Worm (Caenorhabditis elegans) whole organism, L1 larva: ENCODE data around the gene hsp-12.2.

Source experiments
- C16A3.4 ChIP-seq: fragments of 150-350 bp; optimal IDR thresholded peaks from 2 replicates; lab custom pipeline; 2014; ENCODE audit warnings: missing biosample characterization, missing genetic modification characterization
- F16B12.6 ChIP-seq: fragments of 150-350 bp; optimal IDR thresholded peaks from 2 replicates; lab custom pipeline; 2014; ENCODE audit warnings: missing biosample characterization, missing genetic modification characterization
- Y116A8C.19 ChIP-seq: sonication (generic microtip); optimal IDR thresholded peaks from 2 replicates; lab custom pipeline; 2016; ENCODE audit warnings: missing compliant biosample characterization, missing genetic modification characterization, borderline replicate concordance
- alr-1 ChIP-seq: fragments of 200-800 bp; sonication (Bioruptor generic); optimal IDR thresholded peaks from 2 replicates; lab custom pipeline; 2018; ENCODE audit warnings: borderline replicate concordance, mild to moderate bottlenecking, missing genetic modification characterization, missing compliant biosample characterization
- aly-2 ChIP-seq: fragments of 150-350 bp; optimal IDR thresholded peaks from 2 replicates; lab custom pipeline; 2014; ENCODE audit warnings: missing biosample characterization, missing genetic modification characterization
- ama-1 ChIP-seq: fragments of 150-350 bp; optimal IDR thresholded peaks from 2 replicates; lab custom pipeline; 2014
- ceh-63 ChIP-seq: fragments of 200-800 bp; sonication (Bioruptor generic); optimal IDR thresholded peaks from 2 replicates; lab custom pipeline; 2018; ENCODE audit warnings: mild to moderate bottlenecking, missing genetic modification characterization, missing compliant biosample characterization
- ceh-8 ChIP-seq: fragments of 200-800 bp; sonication (Bioruptor generic); optimal IDR thresholded peaks from 2 replicates; lab custom pipeline; 2018; ENCODE audit warnings: mild to moderate bottlenecking, missing genetic modification characterization, moderate library complexity, missing compliant biosample characterization
- ceh-82 ChIP-seq, 3 experiments: fragments of 150-350 bp in 1 of 3; sonication (generic microtip) in 2 of 3; optimal IDR thresholded peaks; 2 replicates each; lab custom pipeline; 2014 to 2017; ENCODE audit warnings: missing biosample characterization in 3 of 3, missing genetic modification characterization in 3 of 3
- ceh-88 ChIP-seq: fragments of 200-800 bp; sonication (Bioruptor generic); IDR thresholded peaks from 2 replicates; pipeline ENCODE4 v1.3.6; 2022; ENCODE audit warnings: missing genetic modification characterization, missing compliant biosample characterization
- ceh-90 ChIP-seq: sonication (generic microtip); optimal IDR thresholded peaks from 2 replicates; lab custom pipeline; 2016; ENCODE audit warnings: missing genetic modification characterization, missing compliant biosample characterization
- ces-1 ChIP-seq: fragments of 150-350 bp; optimal IDR thresholded peaks from 2 replicates; lab custom pipeline; 2014; ENCODE audit warnings: missing biosample characterization, missing genetic modification reagents, missing genetic modification characterization
- dsc-1 ChIP-seq: sonication (generic microtip); optimal IDR thresholded peaks from 2 replicates; lab custom pipeline; 2016; ENCODE audit warnings: mild to moderate bottlenecking, missing genetic modification characterization, missing compliant biosample characterization
- efl-1 ChIP-seq, 4 experiments: fragments of 150-350 bp; optimal IDR thresholded peaks in 3 of 4; peaks in 1 of 4; 1 replicate in 1 of 4; 2 replicates in 3 of 4; lab custom pipeline; 2014; ENCODE audit warnings: missing biosample characterization in 2 of 4, missing genetic modification characterization in 2 of 4, missing genetic modification reagents in 2 of 4
- egl-27 ChIP-seq, 2 experiments: fragments of 150-350 bp in 1 of 2; sonication (generic microtip); optimal IDR thresholded peaks; 3 replicates each; lab custom pipeline; 2017 to 2018; ENCODE audit warnings: missing biosample characterization in 2 of 2, missing genetic modification characterization in 2 of 2, missing genetic modification reagents in 2 of 2
- elt-2 ChIP-seq: sonication (generic microtip); optimal IDR thresholded peaks from 2 replicates; lab custom pipeline; 2016; ENCODE audit warnings: missing genetic modification characterization, mild to moderate bottlenecking, inconsistent platforms, missing compliant biosample characterization, missing genetic modification reagents
- elt-3 ChIP-seq, 6 experiments: fragments of 150-350 bp in 1 of 6; sonication (generic microtip); optimal IDR thresholded peaks; 2 replicates each; lab custom pipeline; 2017 to 2018; ENCODE audit warnings: missing biosample characterization in 6 of 6, missing genetic modification characterization in 6 of 6, inconsistent platforms in 1 of 6
- fkh-10 ChIP-seq: sonication (generic microtip); optimal IDR thresholded peaks from 2 replicates; lab custom pipeline; 2017; ENCODE audit warnings: missing biosample characterization, missing genetic modification reagents, missing genetic modification characterization
- fkh-8 ChIP-seq: sonication (generic microtip); optimal IDR thresholded peaks from 2 replicates; lab custom pipeline; 2016; ENCODE audit warnings: mild to moderate bottlenecking, missing genetic modification characterization, missing compliant biosample characterization
- fos-1 ChIP-seq: fragments of 150-350 bp; optimal IDR thresholded peaks from 2 replicates; lab custom pipeline; 2014; ENCODE audit warnings: missing biosample characterization, missing genetic modification characterization
- hlh-17 ChIP-seq: fragments of 200-800 bp; sonication (Bioruptor generic); optimal IDR thresholded peaks from 2 replicates; lab custom pipeline; 2018; ENCODE audit warnings: missing genetic modification characterization, mild to moderate bottlenecking, missing compliant biosample characterization, moderate library complexity, borderline replicate concordance
- irx-1 ChIP-seq: sonication (generic microtip); optimal IDR thresholded peaks from 2 replicates; lab custom pipeline; 2016; ENCODE audit warnings: missing genetic modification characterization, missing compliant biosample characterization
- isw-1 ChIP-seq: fragments of 200-800 bp; sonication (Bioruptor generic); IDR thresholded peaks from 2 replicates; pipeline ENCODE4 v1.3.6; 2022; ENCODE audit warnings: missing genetic modification characterization, missing compliant biosample characterization
- jun-1 ChIP-seq: fragments of 150-350 bp; optimal IDR thresholded peaks from 2 replicates; lab custom pipeline; 2014; ENCODE audit warnings: missing biosample characterization, missing genetic modification reagents, missing genetic modification characterization
- lin-14 ChIP-seq: fragments of 200-800 bp; sonication (Bioruptor generic); optimal IDR thresholded peaks from 2 replicates; lab custom pipeline; 2018; ENCODE audit warnings: mild to moderate bottlenecking, missing genetic modification characterization, moderate library complexity, missing compliant biosample characterization
- lin-15B ChIP-seq: fragments of 150-350 bp; sonication (generic microtip); optimal IDR thresholded peaks from 3 replicates; lab custom pipeline; 2014; ENCODE audit warnings: missing biosample characterization, missing genetic modification characterization
- lin-35 ChIP-seq, 2 experiments: fragments of 150-350 bp; optimal IDR thresholded peaks; 2 replicates each; lab custom pipeline; 2014; ENCODE audit warnings: missing biosample characterization in 2 of 2, missing genetic modification characterization in 2 of 2, missing genetic modification reagents in 2 of 2
- lin-39 ChIP-seq: fragments of 150-350 bp; optimal IDR thresholded peaks from 2 replicates; lab custom pipeline; 2014; ENCODE audit warnings: missing biosample characterization, missing genetic modification reagents, missing genetic modification characterization
- lsy-2 ChIP-seq, 2 experiments: fragments of 150-350 bp; optimal IDR thresholded peaks; 2 replicates each; lab custom pipeline; 2014; ENCODE audit warnings: missing biosample characterization in 2 of 2, missing genetic modification characterization in 2 of 2
- mep-1 ChIP-seq: fragments of 150-350 bp; optimal IDR thresholded peaks from 2 replicates; lab custom pipeline; 2014; ENCODE audit warnings: missing biosample characterization, missing genetic modification characterization
- nhr-11 ChIP-seq: fragments of 150-350 bp; optimal IDR thresholded peaks from 2 replicates; lab custom pipeline; 2014; ENCODE audit warnings: missing biosample characterization, missing genetic modification characterization
- nhr-12 ChIP-seq: sonication (generic microtip); optimal IDR thresholded peaks from 2 replicates; lab custom pipeline; 2017; ENCODE audit warnings: missing biosample characterization, missing genetic modification characterization
- nhr-19 ChIP-seq: fragments of 200-800 bp; sonication (Bioruptor generic); conservative IDR thresholded peaks from 2 replicates; pipeline ENCODE4 v1.3.6; 2022; ENCODE audit warnings: missing genetic modification characterization, missing compliant biosample characterization
- nhr-20 ChIP-seq: sonication (generic microtip); optimal IDR thresholded peaks from 2 replicates; lab custom pipeline; 2016; ENCODE audit warnings: mild to moderate bottlenecking, missing genetic modification characterization, missing compliant biosample characterization
- nhr-237 ChIP-seq: fragments of 150-350 bp; optimal IDR thresholded peaks from 2 replicates; lab custom pipeline; 2014; ENCODE audit warnings: missing biosample characterization, missing genetic modification characterization
- nhr-28 ChIP-seq: fragments of 150-350 bp; optimal IDR thresholded peaks from 2 replicates; lab custom pipeline; 2014; ENCODE audit warnings: missing biosample characterization, missing genetic modification characterization
- nhr-71 ChIP-seq: sonication (generic microtip); optimal IDR thresholded peaks from 2 replicates; lab custom pipeline; 2016; ENCODE audit warnings: mild to moderate bottlenecking, missing genetic modification characterization, moderate library complexity, missing compliant biosample characterization
- nhr-76 ChIP-seq: sonication (generic microtip); optimal IDR thresholded peaks from 2 replicates; lab custom pipeline; 2017; ENCODE audit warnings: missing biosample characterization, missing genetic modification characterization
- nhr-77 ChIP-seq: fragments of 150-350 bp; optimal IDR thresholded peaks from 2 replicates; lab custom pipeline; 2014; ENCODE audit warnings: missing biosample characterization, missing genetic modification characterization
- nhr-90 ChIP-seq: sonication (generic microtip); optimal IDR thresholded peaks from 2 replicates; lab custom pipeline; 2016; ENCODE audit warnings: mild to moderate bottlenecking, missing genetic modification characterization, missing compliant biosample characterization; ENCODE audit not compliant: poor library complexity
- pag-3 ChIP-seq: sonication (generic microtip); optimal IDR thresholded peaks from 2 replicates; lab custom pipeline; 2017; ENCODE audit warnings: missing genetic modification characterization, mild to moderate bottlenecking, missing compliant biosample characterization, antibody characterized with exemption, borderline replicate concordance; ENCODE audit not compliant: insufficient read depth
- pqm-1 ChIP-seq: sonication (generic microtip); optimal IDR thresholded peaks from 3 replicates; lab custom pipeline; 2017; ENCODE audit warnings: missing biosample characterization, missing genetic modification characterization
- rnt-1 ChIP-seq: sonication (generic microtip); optimal IDR thresholded peaks from 2 replicates; lab custom pipeline; 2016; ENCODE audit warnings: mild to moderate bottlenecking, missing genetic modification characterization, moderate library complexity, missing compliant biosample characterization
- snpc-4 ChIP-seq: fragments of 150-350 bp; optimal IDR thresholded peaks from 2 replicates; lab custom pipeline; 2014; ENCODE audit warnings: missing biosample characterization, missing genetic modification characterization
- sup-37 ChIP-seq: fragments of 200-800 bp; sonication (Bioruptor generic); optimal IDR thresholded peaks from 2 replicates; lab custom pipeline; 2018; ENCODE audit warnings: mild to moderate bottlenecking, missing genetic modification characterization, missing compliant biosample characterization
- unc-30 ChIP-seq: sonication (generic microtip); optimal IDR thresholded peaks from 2 replicates; lab custom pipeline; 2017; ENCODE audit warnings: missing biosample characterization, missing genetic modification characterization
- unc-86 ChIP-seq: sonication (generic microtip); optimal IDR thresholded peaks from 2 replicates; lab custom pipeline; 2016; ENCODE audit warnings: missing genetic modification characterization, missing compliant biosample characterization
- unc-98 ChIP-seq: fragments of 200-800 bp; sonication (Bioruptor generic); IDR thresholded peaks from 2 replicates; pipeline ENCODE4 v1.3.6; 2022; ENCODE audit warnings: missing genetic modification characterization, missing compliant biosample characterization
- vab-15 ChIP-seq: sonication (generic microtip); optimal IDR thresholded peaks from 2 replicates; lab custom pipeline; 2017; ENCODE audit warnings: missing genotype, mild to moderate bottlenecking, missing genetic modification characterization, missing compliant biosample characterization
- xbp-1 ChIP-seq: sonication (generic microtip); optimal IDR thresholded peaks from 2 replicates; lab custom pipeline; 2016; ENCODE audit warnings: missing genetic modification characterization, missing compliant biosample characterization
- zag-1 ChIP-seq: fragments of 150-350 bp; optimal IDR thresholded peaks from 2 replicates; lab custom pipeline; 2014; ENCODE audit warnings: missing biosample characterization, missing genetic modification characterization
- ztf-11 ChIP-seq, 2 experiments: sonication (generic microtip); optimal IDR thresholded peaks; 2 replicates each; lab custom pipeline; 2016 to 2017; ENCODE audit warnings: missing genetic modification characterization in 2 of 2, missing biosample characterization in 1 of 2, missing compliant biosample characterization in 1 of 2
- ztf-4 ChIP-seq: fragments of 150-350 bp; optimal IDR thresholded peaks from 2 replicates; lab custom pipeline; 2014; ENCODE audit warnings: missing biosample characterization, missing genetic modification characterization

The hsp-12.2 gene

DNA sequence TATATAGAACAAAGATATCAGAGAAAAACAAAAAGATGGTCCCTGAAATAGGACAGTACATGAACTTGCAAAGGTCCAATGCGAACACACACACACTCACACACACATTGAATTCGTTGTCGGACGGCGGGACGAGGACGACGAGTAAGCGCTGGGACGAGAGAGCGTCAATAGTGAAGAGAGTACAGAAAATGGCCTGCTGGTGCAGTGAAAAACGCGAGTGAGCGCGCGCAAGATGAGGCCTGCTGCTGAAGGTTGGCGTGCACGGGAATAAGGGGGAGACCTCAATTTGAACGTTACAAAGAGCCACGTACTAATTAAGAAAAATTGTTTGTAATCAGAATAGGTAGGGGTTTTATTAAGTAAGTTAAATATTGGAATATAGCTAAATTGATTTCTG is 10.9 kb upstream of the hsp-12.2 start (continued):
- no peak for TF ChIP-seq Y116A8C.19 (tag; lab: Kevin White, UChicago)
- no peak for TF ChIP-seq F16B12.6 (tag; lab: Kevin White, UChicago)
- peak; percentile 25 to 52 for TF ChIP-seq lsy-2 (tag; optimal IDR thresholded peaks at IDR 0.05; lab: Kevin White, UChicago)
- peak; percentile 47 for TF ChIP-seq mep-1 (tag; lab: Kevin White, UChicago)
- TF ChIP-seq ceh-82 (tag; optimal IDR thresholded peaks at IDR 0.05; lab: Kevin White, UChicago) = peak in 1 of 3 experiments; percentile 8
- TF ChIP-seq nhr-20 (tag; lab: Kevin White, UChicago) = peak; percentile 15
- no peak for TF ChIP-seq pqm-1 (tag; lab: Kevin White, UChicago)
- TF ChIP-seq C16A3.4 (tag; lab: Kevin White, UChicago) = no peak
- TF ChIP-seq elt-3 (tag; optimal IDR thresholded peaks at IDR 0.05; lab: Kevin White, UChicago) = no peak
- TF ChIP-seq ceh-63 (GFP tag; lab: Kevin White, UChicago) = no peak
- TF ChIP-seq lin-39 (tag; lab: Kevin White, UChicago) = no peak
- TF ChIP-seq ceh-8 (GFP tag; lab: Kevin White, UChicago) = no peak
- no peak for TF ChIP-seq egl-27 (tag; optimal IDR thresholded peaks at IDR 0.05; lab: Kevin White, UChicago)
- no peak for TF ChIP-seq lin-15B
- peak; percentile 6 to 20 for TF ChIP-seq lin-35 (GFP tag; optimal IDR thresholded peaks at IDR 0.05; lab: Kevin White, UChicago)
- no peak for TF ChIP-seq unc-30 (tag; lab: Kevin White, UChicago)
- TF ChIP-seq xbp-1 (tag; lab: Kevin White, UChicago) = no peak
- TF ChIP-seq nhr-28 (tag; lab: Kevin White, UChicago) = no peak
- peak; percentile 1 for TF ChIP-seq rnt-1 (tag; lab: Kevin White, UChicago)
- TF ChIP-seq alr-1 (tag; lab: Kevin White, UChicago) = no peak
- TF ChIP-seq fos-1 = no peak
- TF ChIP-seq nhr-76 (tag; lab: Kevin White, UChicago) = no peak
- TF ChIP-seq pag-3 (tag; lab: Kevin White, UChicago) = no peak
- TF ChIP-seq jun-1 (tag; lab: Kevin White, UChicago) = no peak
- TF ChIP-seq aly-2 (tag; lab: Kevin White, UChicago) = no peak
- TF ChIP-seq hlh-17 (GFP tag; lab: Kevin White, UChicago) = no peak
- TF ChIP-seq nhr-90 (tag; lab: Kevin White, UChicago) = no peak
- TF ChIP-seq ztf-11 (tag; optimal IDR thresholded peaks at IDR 0.05; lab: Kevin White, UChicago) = no peak
- TF ChIP-seq fkh-10 = no peak
- no peak for TF ChIP-seq zag-1
- TF ChIP-seq isw-1 (GFP tag; lab: Robert Waterston, UW) = no peak
- no peak for TF ChIP-seq snpc-4 (tag; lab: Kevin White, UChicago)
- TF ChIP-seq nhr-12 = no peak
- no peak for TF ChIP-seq fkh-8 (tag; lab: Kevin White, UChicago)
- no peak for TF ChIP-seq ztf-4 (tag; lab: Kevin White, UChicago)
- no peak for TF ChIP-seq irx-1 (tag; lab: Kevin White, UChicago)
- peak; percentile 24 for TF ChIP-seq dsc-1
- no peak for TF ChIP-seq nhr-11
- peak; percentile 4 for TF ChIP-seq nhr-71 (tag; lab: Kevin White, UChicago)
- TF ChIP-seq nhr-77 = no peak
- TF ChIP-seq efl-1 (optimal IDR thresholded peaks at IDR 0.05; lab: Kevin White, UChicago) = peak in 1 of 2 experiments; percentile 23
- no peak for TF ChIP-seq efl-1 (GFP tag; optimal IDR thresholded peaks at IDR 0.05 in 1 of 2; lab: Kevin White, UChicago)
- TF ChIP-seq elt-2 (tag; lab: Kevin White, UChicago) = no peak
- no peak for TF ChIP-seq ces-1 (GFP tag; lab: Kevin White, UChicago)
- no peak for TF ChIP-seq unc-98
- no peak for TF ChIP-seq unc-86
- TF ChIP-seq nhr-19 (GFP tag; lab: Robert Waterston, UW) = no peak
- TF ChIP-seq nhr-237 (tag; lab: Kevin White, UChicago) = no peak
- no peak for TF ChIP-seq sup-37 (GFP tag; lab: Kevin White, UChicago)
- no peak for TF ChIP-seq vab-15 (tag; lab: Kevin White, UChicago)
- TF ChIP-seq ceh-88 = no peak
- peak; percentile 71 for TF ChIP-seq lin-14 (GFP tag; lab: Kevin White, UChicago)
- TF ChIP-seq ceh-90 = no peak
- TF ChIP-seq ama-1 = no peak
- TF ChIP-seq, all 84 proteins: peak for 15
